Fruit fly (Drosophila melanogaster): ENCODE results near the gene Dic1.

The Dic1 gene

DNA sequence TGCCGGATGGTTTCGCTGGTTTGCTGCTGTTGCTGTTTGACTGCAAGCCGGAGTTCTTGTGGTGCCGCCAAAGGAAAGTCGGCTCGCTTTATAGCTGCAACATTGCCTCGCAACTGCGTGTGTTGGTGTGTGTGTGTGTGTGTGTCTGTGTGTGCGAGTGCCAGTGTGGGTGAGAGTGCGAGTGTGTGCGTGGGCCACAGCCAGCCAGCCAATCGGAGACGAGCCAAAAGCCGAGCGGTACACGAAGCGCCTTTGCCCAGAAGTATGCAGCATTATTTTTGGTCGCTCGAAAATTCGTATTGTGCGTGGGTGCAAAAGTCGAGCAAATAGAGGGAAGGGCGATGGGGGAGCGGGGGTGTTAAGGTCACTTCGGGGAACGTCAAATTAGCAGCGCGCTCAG, 30.4 kb downstream of the Dic1 start, which contains the start of gene CCHa2:
TSS of gene CCHa2 (minus strand) at position 65 of the 400 bp plus-strand sequence.
- TF ChIP-seq Ets98B (GFP tag; IDR thresholded peaks at IDR 0.05) (no peak), CG4496 (GFP tag; IDR thresholded peaks at IDR 0.05) (peak; percentile 48; the same call in 2 of the 3 replicates)

DNA sequence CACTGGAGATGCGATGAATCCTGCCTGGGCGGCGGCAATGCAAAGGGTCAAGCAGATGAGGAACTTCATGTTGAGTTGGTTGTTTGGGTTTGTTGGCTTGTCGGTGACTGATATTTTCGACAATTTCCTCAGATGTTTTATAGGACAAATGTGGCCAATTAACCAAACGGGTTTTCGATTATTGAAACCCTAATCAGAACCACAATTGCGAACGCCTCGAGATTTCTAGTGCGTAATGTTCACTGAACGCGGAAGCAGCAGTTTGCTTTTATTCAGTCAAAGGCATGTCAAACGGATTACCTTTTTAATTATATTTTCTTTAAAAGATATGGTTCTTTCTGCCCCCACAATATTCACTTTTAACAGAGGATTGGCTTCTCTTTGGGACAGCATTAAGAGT, 32.3 kb downstream of the Dic1 start, which contains the start of gene CG14374:
TSS of gene CG14374 (minus strand) at position 101 of the 400 bp plus-strand sequence.
- no peak for TF ChIP-seq gl (tag; optimal IDR thresholded peaks at IDR 0.05)
- TF ChIP-seq rn (GFP tag; IDR thresholded peaks at IDR 0.05) = no peak
- TF ChIP-seq CG14655 (GFP tag; optimal IDR thresholded peaks at IDR 0.05) = no peak
- TF ChIP-seq CG8301 (tag; optimal IDR thresholded peaks at IDR 0.05) = no peak
- TF ChIP-seq Pif1B (GFP tag; optimal IDR thresholded peaks at IDR 0.05) = no peak
- no peak for TF ChIP-seq CG34367 (tag; optimal IDR thresholded peaks at IDR 0.05)
- TF ChIP-seq EcR (GFP tag; optimal IDR thresholded peaks at IDR 0.05) = no peak
- TF ChIP-seq CG4496 (GFP tag; IDR thresholded peaks at IDR 0.05) = no peak
- no peak for TF ChIP-seq CG8159 (tag; optimal IDR thresholded peaks at IDR 0.05)

DNA sequence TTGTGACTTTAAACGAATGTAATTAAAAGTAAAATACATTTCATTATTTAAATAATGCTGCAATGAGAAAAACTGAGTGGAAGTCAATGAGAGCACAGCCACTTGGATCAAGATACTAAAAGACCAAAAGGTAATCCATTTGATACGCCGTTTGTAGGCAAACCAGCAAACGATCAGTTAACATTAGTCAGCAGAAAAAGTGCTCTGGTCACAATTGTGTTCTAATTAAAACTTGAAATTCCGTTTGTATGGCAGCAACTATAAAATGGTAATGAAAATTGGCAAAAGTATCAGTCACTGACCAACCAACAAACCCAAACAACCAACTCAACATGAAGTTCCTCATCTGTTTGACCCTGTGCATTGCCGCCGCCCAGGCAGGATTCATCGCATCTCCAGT, 32.8 kb downstream of the Dic1 start, which contains the start of gene CG14377:
TSS of gene CG14377 (plus strand) at position 301 of the 400 bp plus-strand sequence.
- TF ChIP-seq CG34367 (tag; optimal IDR thresholded peaks at IDR 0.05) (no peak), CG8301 (tag; optimal IDR thresholded peaks at IDR 0.05) (no peak), Ets98B (GFP tag; IDR thresholded peaks at IDR 0.05) (no peak), CG13204 (GFP tag; optimal IDR thresholded peaks at IDR 0.05) (no peak), rn (GFP tag; IDR thresholded peaks at IDR 0.05) (no peak), CG4496 (GFP tag; IDR thresholded peaks at IDR 0.05) (no peak), CG10348 (GFP tag; IDR thresholded peaks at IDR 0.05) (no peak), EcR (GFP tag; optimal IDR thresholded peaks at IDR 0.05) (no peak), gl (tag; optimal IDR thresholded peaks at IDR 0.05) (no peak), CG14655 (GFP tag; optimal IDR thresholded peaks at IDR 0.05) (no peak), Pif1B (GFP tag; optimal IDR thresholded peaks at IDR 0.05) (no peak), CG17806 (tag; optimal IDR thresholded peaks at IDR 0.05) (no peak)

DNA sequence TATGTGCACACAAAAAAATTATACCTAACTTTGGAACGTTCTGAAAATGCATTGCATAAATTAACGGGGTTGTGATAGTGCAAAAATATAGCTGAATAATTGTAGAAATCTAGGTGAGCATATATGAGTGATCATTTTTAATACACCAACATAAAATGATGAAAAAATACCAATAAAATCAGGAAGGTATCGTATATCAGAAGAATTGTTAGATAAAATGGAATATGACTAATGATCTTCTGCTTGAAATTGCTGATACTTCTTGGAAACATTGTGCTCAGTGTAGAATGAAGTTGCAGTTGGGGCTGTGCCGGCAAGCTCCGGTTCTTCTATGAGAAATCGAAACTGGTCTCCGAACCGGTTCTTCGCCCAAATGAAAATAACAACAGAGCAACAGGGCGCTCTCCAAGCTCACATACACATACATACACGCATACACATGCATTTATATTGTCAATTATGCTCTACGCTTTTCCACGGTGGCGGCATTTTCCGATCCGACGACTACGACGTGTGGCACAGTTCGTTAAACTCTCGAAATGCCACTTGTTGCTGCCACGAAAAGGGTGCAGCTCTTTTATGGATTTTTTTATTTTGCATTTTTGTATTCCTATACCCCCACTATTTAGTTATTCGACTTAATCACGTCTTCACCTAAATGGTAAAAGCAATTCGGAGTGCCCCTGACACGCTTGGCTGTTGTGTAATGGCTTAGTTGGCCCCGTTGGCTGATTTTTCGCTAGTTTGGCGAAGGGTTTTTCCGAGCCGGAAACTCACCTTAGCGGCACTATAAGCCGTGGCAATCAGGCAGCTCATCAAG, 36.4 kb downstream of the Dic1 start:
- peak; percentile 94 for TF ChIP-seq CG9948 (tag; optimal IDR thresholded peaks at IDR 0.05)
- TF ChIP-seq CG15710 (tag; optimal IDR thresholded peaks at IDR 0.05) = peak; percentile 94
- TF ChIP-seq rn (GFP tag; IDR thresholded peaks at IDR 0.05) = peak; percentile 71
- TF ChIP-seq CG14655 (GFP tag; optimal IDR thresholded peaks at IDR 0.05) = peak; percentile 95
- peak; percentile 94 for TF ChIP-seq Pif1B (GFP tag; optimal IDR thresholded peaks at IDR 0.05)
- TF ChIP-seq fd96Ca (GFP tag; IDR thresholded peaks at IDR 0.05) = peak; percentile 64; the same call in 2 of the 3 replicates
- TF ChIP-seq CG13204 (GFP tag; optimal IDR thresholded peaks at IDR 0.05) = peak; percentile 90
- peak; percentile 79 for TF ChIP-seq EcR (GFP tag; optimal IDR thresholded peaks at IDR 0.05)
- peak; percentile 90 for TF ChIP-seq Snoo (tag; optimal IDR thresholded peaks at IDR 0.05)
- peak; percentile 71; the same call in 1 of the 2 replicates for TF ChIP-seq CG12605 (GFP tag; IDR thresholded peaks at IDR 0.05)
- TF ChIP-seq CG4496 (GFP tag; IDR thresholded peaks at IDR 0.05) = peak; percentile 90
- TF ChIP-seq CG8301 (tag; optimal IDR thresholded peaks at IDR 0.05) = peak; percentile 94
- TF ChIP-seq CG34367 (tag; optimal IDR thresholded peaks at IDR 0.05) = peak; percentile 91
- peak; percentile 92 for TF ChIP-seq Pif1A (GFP tag; optimal IDR thresholded peaks at IDR 0.05)
- peak; percentile 80 for TF ChIP-seq Ets98B (GFP tag; IDR thresholded peaks at IDR 0.05)
- TF ChIP-seq gl (tag; optimal IDR thresholded peaks at IDR 0.05) = peak; percentile 77
- peak; percentile 87 for TF ChIP-seq CG32121 (GFP tag; IDR thresholded peaks at IDR 0.05)
- peak; percentile 94 for TF ChIP-seq CG17806 (tag; optimal IDR thresholded peaks at IDR 0.05)
- TF ChIP-seq D1 (tag; optimal IDR thresholded peaks at IDR 0.05) = peak; percentile 90
- TF ChIP-seq CG8159 (tag; optimal IDR thresholded peaks at IDR 0.05) = peak; percentile 95
- TF ChIP-seq CG10348 (GFP tag; IDR thresholded peaks at IDR 0.05) = peak; percentile 64; the same call in 1 of the 2 replicates

DNA sequence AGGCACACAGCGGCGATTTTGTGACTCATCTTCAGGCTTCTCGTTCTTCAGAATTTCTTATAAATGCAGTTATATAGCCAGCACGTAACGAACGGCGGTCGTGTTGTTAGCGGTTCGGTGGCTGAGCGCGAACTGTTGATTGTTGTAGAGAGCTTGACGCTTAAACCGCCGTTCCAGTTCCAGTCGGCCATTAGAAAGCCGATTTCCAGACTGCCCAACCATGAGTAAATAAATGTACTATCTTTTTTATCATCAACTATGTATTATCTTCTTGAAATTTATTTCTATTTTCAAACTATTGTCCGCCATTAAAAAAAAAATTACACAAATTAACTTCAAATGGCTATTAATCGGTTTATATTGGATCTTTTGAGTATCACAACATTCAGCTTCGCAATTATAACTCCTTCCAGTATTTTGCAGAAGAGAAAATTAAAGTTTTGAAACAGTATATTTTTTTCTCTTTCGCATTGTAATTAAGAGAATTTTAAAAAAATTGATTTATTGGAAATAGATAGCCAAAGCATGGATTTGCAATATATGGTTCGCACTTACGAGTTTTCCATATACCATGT, 37.1 kb downstream of the Dic1 start, which contains the start of gene GILT1:
TSS of gene GILT1 (minus strand) at position 141 of the 575 bp plus-strand sequence.
- TF ChIP-seq CG14655 (GFP tag; optimal IDR thresholded peaks at IDR 0.05) (no peak), CG12605 (GFP tag; IDR thresholded peaks at IDR 0.05) (0 out of 2 replicates have a peak, but pooled peaks have one; percentile 5)

DNA sequence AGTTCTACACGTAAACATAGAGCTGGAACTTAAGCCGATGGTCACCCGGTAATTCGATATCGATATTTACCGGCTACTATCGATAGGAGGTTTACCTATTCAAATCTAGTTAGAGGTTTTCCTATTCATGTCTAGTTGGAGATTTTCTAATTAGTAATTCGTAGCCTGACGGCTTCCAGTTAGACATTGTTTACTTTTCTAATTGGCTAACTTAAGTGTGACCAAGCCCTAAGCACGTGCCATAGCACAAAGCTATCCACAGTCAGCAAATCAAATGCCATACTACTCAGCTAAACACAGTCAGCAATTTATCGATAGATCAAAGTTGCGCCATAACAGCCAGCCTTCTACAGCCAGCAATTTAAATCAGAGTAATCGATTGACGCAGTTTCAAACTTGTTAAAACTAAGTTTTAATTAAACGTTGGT, 38.3 kb downstream of the Dic1 start, which contains the start of gene Dpm3:
TSS of gene Dpm3 (minus strand) at position 20 of the 428 bp plus-strand sequence.
- TF ChIP-seq fd96Ca (GFP tag; IDR thresholded peaks at IDR 0.05) (no peak), CG14655 (GFP tag; optimal IDR thresholded peaks at IDR 0.05) (no peak)
